Worm (Caenorhabditis elegans) whole organism, L3 larva: ENCODE data around the gene srj-7.

Experiments
- ZK546.5 ChIP-seq: sonication (generic microtip); optimal IDR thresholded peaks from 2 replicates; lab custom pipeline; 2017; ENCODE audit warnings: missing biosample characterization, missing genetic modification characterization
- aly-2 ChIP-seq: fragments of 150-350 bp; optimal IDR thresholded peaks from 2 replicates; lab custom pipeline; 2014; ENCODE audit warnings: missing biosample characterization, missing genetic modification characterization
- ama-1 ChIP-seq: fragments of 150-350 bp; optimal IDR thresholded peaks from 2 replicates; lab custom pipeline; 2018
- ceh-28 ChIP-seq: fragments of 150-350 bp; optimal IDR thresholded peaks from 2 replicates; lab custom pipeline; 2014; ENCODE audit warnings: missing biosample characterization, missing genetic modification reagents, missing genetic modification characterization
- ceh-9 ChIP-seq: sonication (generic microtip); optimal IDR thresholded peaks from 2 replicates; lab custom pipeline; 2018; ENCODE audit warnings: missing biosample characterization, missing genetic modification characterization
- daf-12 ChIP-seq: fragments of 150-350 bp; optimal IDR thresholded peaks from 2 replicates; lab custom pipeline; 2014; ENCODE audit warnings: missing biosample characterization, missing genetic modification reagents, missing genetic modification characterization
- egl-27 ChIP-seq: sonication (generic microtip); optimal IDR thresholded peaks from 4 replicates; lab custom pipeline; 2017; ENCODE audit warnings: missing biosample characterization, missing genetic modification reagents, missing genetic modification characterization
- elt-1 ChIP-seq: fragments of 150-350 bp; optimal IDR thresholded peaks from 2 replicates; lab custom pipeline; 2014; ENCODE audit warnings: missing biosample characterization, missing genetic modification characterization
- elt-2 ChIP-seq: sonication (generic microtip); optimal IDR thresholded peaks from 2 replicates; lab custom pipeline; 2016; ENCODE audit warnings: missing genetic modification reagents, mild to moderate bottlenecking, missing genetic modification characterization, missing compliant biosample characterization
- elt-3 ChIP-seq, 3 experiments: fragments of 150-350 bp in 1 of 3; sonication (generic microtip) in 2 of 3; optimal IDR thresholded peaks; 2 replicates in 2 of 3; 4 replicates in 1 of 3; lab custom pipeline; 2014 to 2017; ENCODE audit warnings: missing biosample characterization in 3 of 3, missing genetic modification characterization in 3 of 3
- eor-1 ChIP-seq, 2 experiments: fragments of 150-350 bp; optimal IDR thresholded peaks; 2 replicates each; lab custom pipeline; 2014 to 2018; ENCODE audit warnings: missing biosample characterization in 2 of 2, missing genetic modification characterization in 2 of 2
- fkh-10 ChIP-seq: sonication (generic microtip); optimal IDR thresholded peaks from 2 replicates; lab custom pipeline; 2017; ENCODE audit warnings: missing biosample characterization, missing genetic modification reagents, missing genetic modification characterization
- fkh-2 ChIP-seq: fragments of 150-350 bp; optimal IDR thresholded peaks from 2 replicates; lab custom pipeline; 2014; ENCODE audit warnings: missing biosample characterization, missing genetic modification reagents, missing genetic modification characterization
- fos-1 ChIP-seq: fragments of 150-350 bp; optimal IDR thresholded peaks from 2 replicates; lab custom pipeline; 2014; ENCODE audit warnings: missing biosample characterization, missing genetic modification characterization
- jun-1 ChIP-seq: fragments of 150-350 bp; optimal IDR thresholded peaks from 2 replicates; lab custom pipeline; 2014; ENCODE audit warnings: missing biosample characterization, missing genetic modification reagents, missing genetic modification characterization
- lin-15B ChIP-seq: fragments of 150-350 bp; optimal IDR thresholded peaks from 2 replicates; lab custom pipeline; 2014; ENCODE audit warnings: missing biosample characterization, missing genetic modification characterization
- mml-1 ChIP-seq: fragments of 150-350 bp; sonication (generic microtip); optimal IDR thresholded peaks from 3 replicates; lab custom pipeline; 2014; ENCODE audit warnings: missing biosample characterization, missing genetic modification characterization
- nfya-1 ChIP-seq: sonication (generic microtip); optimal IDR thresholded peaks from 2 replicates; lab custom pipeline; 2017; ENCODE audit warnings: missing genetic modification characterization, mild to moderate bottlenecking, missing compliant biosample characterization, antibody characterized with exemption, moderate library complexity; ENCODE audit not compliant: insufficient read depth
- nhr-11 ChIP-seq: fragments of 150-350 bp; optimal IDR thresholded peaks from 2 replicates; lab custom pipeline; 2014; ENCODE audit warnings: missing biosample characterization, missing genetic modification characterization
- nhr-12 ChIP-seq: fragments of 150-350 bp; optimal IDR thresholded peaks from 2 replicates; lab custom pipeline; 2014; ENCODE audit warnings: missing biosample characterization, missing genetic modification characterization
- nhr-23 ChIP-seq: fragments of 150-350 bp; optimal IDR thresholded peaks from 2 replicates; lab custom pipeline; 2014; ENCODE audit warnings: missing biosample characterization, missing genetic modification reagents, missing genetic modification characterization
- nhr-237 ChIP-seq: fragments of 150-350 bp; optimal IDR thresholded peaks from 2 replicates; lab custom pipeline; 2014; ENCODE audit warnings: missing biosample characterization, missing genetic modification characterization
- nhr-28 ChIP-seq: fragments of 150-350 bp; optimal IDR thresholded peaks from 2 replicates; lab custom pipeline; 2014; ENCODE audit warnings: missing biosample characterization, missing genetic modification characterization
- nhr-67 ChIP-seq: fragments of 150-350 bp; optimal IDR thresholded peaks from 2 replicates; lab custom pipeline; 2014; ENCODE audit warnings: missing biosample characterization, missing genetic modification characterization
- nhr-77 ChIP-seq: fragments of 150-350 bp; optimal IDR thresholded peaks from 2 replicates; lab custom pipeline; 2014; ENCODE audit warnings: missing biosample characterization, missing genetic modification characterization
- pha-4 ChIP-seq: fragments of 150-350 bp; optimal IDR thresholded peaks from 2 replicates; lab custom pipeline; 2014; ENCODE audit warnings: missing biosample characterization, missing genetic modification reagents, missing genetic modification characterization
- pqm-1 ChIP-seq: fragments of 150-350 bp; optimal IDR thresholded peaks from 2 replicates; lab custom pipeline; 2017; ENCODE audit warnings: missing biosample characterization, missing genetic modification characterization, inconsistent platforms
- snpc-4 ChIP-seq: fragments of 150-350 bp; optimal IDR thresholded peaks from 2 replicates; lab custom pipeline; 2014; ENCODE audit warnings: missing biosample characterization, missing genetic modification characterization
- tbx-2 ChIP-seq: sonication (generic microtip); optimal IDR thresholded peaks from 2 replicates; lab custom pipeline; 2016; ENCODE audit warnings: mild to moderate bottlenecking, missing genetic modification characterization, missing compliant biosample characterization
- unc-39 ChIP-seq: sonication (generic microtip); optimal IDR thresholded peaks from 4 replicates; lab custom pipeline; 2017; ENCODE audit warnings: missing biosample characterization, missing genetic modification characterization
- unc-62 ChIP-seq: fragments of 150-350 bp; sonication (generic microtip); optimal IDR thresholded peaks from 4 replicates; lab custom pipeline; 2014; ENCODE audit warnings: missing biosample characterization, missing genetic modification reagents, missing genetic modification characterization
- zag-1 ChIP-seq: fragments of 150-350 bp; optimal IDR thresholded peaks from 2 replicates; lab custom pipeline; 2014; ENCODE audit warnings: missing biosample characterization, missing genetic modification characterization
- ztf-4 ChIP-seq: fragments of 150-350 bp; optimal IDR thresholded peaks from 2 replicates; lab custom pipeline; 2014; ENCODE audit warnings: missing biosample characterization, missing genetic modification characterization

srj-7 gene

ce11 chrV:3260075-3260474, 15.3 kb downstream of the srj-7 start, which contains the start of gene srbc-5:
TSS of gene srbc-5 (plus strand) at chrV:3260375.
- no peak for TF ChIP-seq elt-3 (tag; optimal IDR thresholded peaks at IDR 0.05; lab: Kevin White, UChicago)
- no peak for TF ChIP-seq snpc-4 (tag; lab: Kevin White, UChicago)
- no peak for TF ChIP-seq ztf-4 (tag; lab: Kevin White, UChicago)
- no peak for TF ChIP-seq nfya-1 (tag; lab: Kevin White, UChicago)
- no peak for TF ChIP-seq pqm-1
- no peak for TF ChIP-seq nhr-28 (tag; lab: Kevin White, UChicago)
- TF ChIP-seq eor-1 (tag; optimal IDR thresholded peaks at IDR 0.05; lab: Kevin White, UChicago), result no peak
- no peak for TF ChIP-seq lin-15B (tag; lab: Kevin White, UChicago)
- no peak for TF ChIP-seq pha-4 (tag; lab: Kevin White, UChicago)
- TF ChIP-seq jun-1 (tag; lab: Kevin White, UChicago), result no peak
- TF ChIP-seq nhr-67 (tag; lab: Kevin White, UChicago), result no peak
- TF ChIP-seq ceh-9 (tag; lab: Kevin White, UChicago), result no peak
- TF ChIP-seq egl-27 (tag; lab: Kevin White, UChicago), result no peak
- TF ChIP-seq mml-1 (tag; lab: Kevin White, UChicago), result no peak
- TF ChIP-seq, all 47 proteins: peak for 0

ce11 chrV:3266189-3266588, 21.4 kb downstream of the srj-7 start, which contains the start of gene T28A11.17:
TSS of gene T28A11.17 (minus strand) at chrV:3266289.
- TF ChIP-seq aly-2 (no peak), nhr-11 (tag; lab: Kevin White, UChicago) (no peak), daf-12 (tag; lab: Kevin White, UChicago) (no peak), nhr-77 (no peak), nhr-28 (tag; lab: Kevin White, UChicago) (no peak), fkh-10 (GFP tag; lab: Kevin White, UChicago) (no peak), ama-1 (lab: Kevin White, UChicago) (no peak), ceh-28 (tag; lab: Kevin White, UChicago) (no peak), nfya-1 (tag; lab: Kevin White, UChicago) (no peak), elt-2 (tag; lab: Kevin White, UChicago) (no peak), nhr-237 (tag; lab: Kevin White, UChicago) (no peak), unc-39 (tag; lab: Kevin White, UChicago) (no peak), zag-1 (tag; lab: Kevin White, UChicago) (no peak), fkh-2 (tag; lab: Kevin White, UChicago) (no peak)
- TF ChIP-seq, all 47 proteins: peak for 0

ce11 chrV:3267950-3268349, 23.1 kb downstream of the srj-7 start, which contains the start of gene T28A11.18:
TSS of gene T28A11.18 (minus strand) at chrV:3268050.
- no peak for TF ChIP-seq nhr-77
- TF ChIP-seq elt-1 (tag; lab: Kevin White, UChicago), result no peak
- no peak for TF ChIP-seq tbx-2 (tag; lab: Kevin White, UChicago)
- no peak for TF ChIP-seq snpc-4 (tag; lab: Kevin White, UChicago)
- TF ChIP-seq fos-1 (tag; lab: Kevin White, UChicago), result no peak
- no peak for TF ChIP-seq unc-62 (GFP tag; lab: Kevin White, UChicago)
- TF ChIP-seq nhr-67 (tag; lab: Kevin White, UChicago), result no peak

- TF ChIP-seq unc-39 (tag; lab: Kevin White, UChicago), result no peak
- TF ChIP-seq ZK546.5 (tag; lab: Kevin White, UChicago), result no peak
- no peak for TF ChIP-seq nhr-12 (tag; lab: Kevin White, UChicago)
- TF ChIP-seq ama-1 (lab: Kevin White, UChicago), result no peak
Measured at ce11 chrV:3269407-3269806, 24.6 kb downstream of the srj-7 start, which contains the start of gene T28A11.19. TSS of gene T28A11.19 (minus strand) at chrV:3269514.

- TF ChIP-seq egl-27 (tag; lab: Kevin White, UChicago) (no peak), fos-1 (tag; lab: Kevin White, UChicago) (no peak), ZK546.5 (tag; lab: Kevin White, UChicago) (no peak), nhr-11 (tag; lab: Kevin White, UChicago) (no peak), nhr-23 (tag; lab: Kevin White, UChicago) (no peak)
Measured at ce11 chrV:3273156-3273555, 28.4 kb downstream of the srj-7 start, which contains the start of gene T28A11.20. TSS of gene T28A11.20 (minus strand) at chrV:3273256.
